Worm (Caenorhabditis elegans) whole organism, L2 larva: ENCODE data around the gene gst-21.
"Not testable (repeated sequence)": the region's sequence is repeated elsewhere in the genome, so short reads cannot be mapped to it uniquely, and the experiment has no call there.

Source experiments
- blmp-1 ChIP-seq: sonication (generic microtip); optimal IDR thresholded peaks from 2 replicates; lab custom pipeline; 2017; ENCODE audit warnings: missing genetic modification characterization, mild to moderate bottlenecking, missing compliant biosample characterization, antibody characterized with exemption, moderate library complexity; ENCODE audit not compliant: insufficient read depth
- dmd-4 ChIP-seq: sonication (generic microtip); optimal IDR thresholded peaks from 2 replicates; lab custom pipeline; 2017; ENCODE audit warnings: missing biosample characterization, missing genetic modification characterization
- egl-27 ChIP-seq: sonication (generic microtip); optimal IDR thresholded peaks from 3 replicates; lab custom pipeline; 2017; ENCODE audit warnings: missing biosample characterization, missing genetic modification reagents, missing genetic modification characterization
- elt-1 ChIP-seq: fragments of 150-350 bp; optimal IDR thresholded peaks from 2 replicates; lab custom pipeline; 2014; ENCODE audit warnings: missing biosample characterization, missing genetic modification characterization
- elt-3 ChIP-seq: sonication (generic microtip); optimal IDR thresholded peaks from 2 replicates; lab custom pipeline; 2017; ENCODE audit warnings: missing biosample characterization, missing genetic modification characterization
- fos-1 ChIP-seq: fragments of 150-350 bp; optimal IDR thresholded peaks from 2 replicates; lab custom pipeline; 2014; ENCODE audit warnings: missing biosample characterization, missing genetic modification characterization
- nhr-12 ChIP-seq: fragments of 150-350 bp; optimal IDR thresholded peaks from 2 replicates; lab custom pipeline; 2014; ENCODE audit warnings: missing biosample characterization, missing genetic modification characterization
- nhr-6 ChIP-seq: fragments of 150-350 bp; optimal IDR thresholded peaks from 2 replicates; lab custom pipeline; 2014; ENCODE audit warnings: missing biosample characterization, missing genetic modification characterization
- nhr-77 ChIP-seq: fragments of 150-350 bp; optimal IDR thresholded peaks from 2 replicates; lab custom pipeline; 2014; ENCODE audit warnings: missing biosample characterization, missing genetic modification characterization
- sma-3 ChIP-seq: sonication (generic microtip); optimal IDR thresholded peaks from 2 replicates; lab custom pipeline; 2016; ENCODE audit warnings: missing genetic modification reagents, missing genetic modification characterization, missing compliant biosample characterization

ce11 chrV:1693876-1694275 lies 37.9 kb downstream of the gst-21 start, which contains the start of gene Y46H3C.7:
- TF ChIP-seq nhr-12; sma-3 (GFP tag; lab: Kevin White, UChicago); blmp-1; elt-1; elt-3 (tag; lab: Kevin White, UChicago); nhr-6 (tag; lab: Kevin White, UChicago); dmd-4 (tag; lab: Kevin White, UChicago); nhr-77; egl-27; fos-1 (tag; lab: Kevin White, UChicago): not testable (repeated sequence)
